Fruit fly (Drosophila melanogaster): ENCODE data around the gene Ada1-2.
A peak's percentile ranks its signal among the peaks of the same experiment; 100 is the strongest.
"Not testable (repeated sequence)": the region's sequence is repeated elsewhere in the genome, so short reads cannot be mapped to it uniquely, and the experiment has no call there.

Gene Ada1-2

dm6 chr2L:11992602-11993001, at the start of gene Ada1-2:
Gene Ada1-2 (plus strand): TSS chr2L:11992902.
- not testable (repeated sequence) for TF ChIP-seq CG17801 (GFP tag; optimal IDR thresholded peaks at IDR 0.05; ENCODE audit: partially characterized antibody)

- no peak for TF ChIP-seq CG17801 (GFP tag; optimal IDR thresholded peaks at IDR 0.05; ENCODE audit: partially characterized antibody)
These were observed 48.9 kb upstream of the Ada1-2 start, which contains the start of gene Crys for dm6 chr2L:11943829-11944228. Gene Crys (plus strand): TSS chr2L:11944129.

dm6 chr2L:11947641-11948040, 45.1 kb upstream of the Ada1-2 start, which contains the start of gene CG16964:
Gene CG16964 (plus strand): TSS chr2L:11947941.
- TF ChIP-seq CG17801 (GFP tag; optimal IDR thresholded peaks at IDR 0.05; ENCODE audit: partially characterized antibody) = no peak

dm6 chr2L:11948479-11948878, 44.2 kb upstream of the Ada1-2 start:
- no peak for TF ChIP-seq CG17801 (GFP tag; optimal IDR thresholded peaks at IDR 0.05; ENCODE audit: partially characterized antibody)

dm6 chr2L:11949917-11950316, 42.8 kb upstream of the Ada1-2 start:
- TF ChIP-seq CG17801 (GFP tag; optimal IDR thresholded peaks at IDR 0.05; ENCODE audit: partially characterized antibody) = no peak

- no peak for TF ChIP-seq CG17801 (GFP tag; optimal IDR thresholded peaks at IDR 0.05; ENCODE audit: partially characterized antibody)
These were observed 36.9 kb upstream of the Ada1-2 start for dm6 chr2L:11955839-11956238.

- TF ChIP-seq CG17801 (GFP tag; optimal IDR thresholded peaks at IDR 0.05; ENCODE audit: partially characterized antibody) = no peak
These were observed 34.0 kb upstream of the Ada1-2 start for dm6 chr2L:11958729-11959128.

dm6 chr2L:11960909-11961308, 31.8 kb upstream of the Ada1-2 start:
- TF ChIP-seq CG17801 (GFP tag; optimal IDR thresholded peaks at IDR 0.05; ENCODE audit: partially characterized antibody) = no peak

- peak; percentile 74 for TF ChIP-seq CG17801 (GFP tag; optimal IDR thresholded peaks at IDR 0.05; ENCODE audit: partially characterized antibody)
These were observed 29.0 kb upstream of the Ada1-2 start for dm6 chr2L:11963422-11964322.

- no peak for TF ChIP-seq CG17801 (GFP tag; optimal IDR thresholded peaks at IDR 0.05; ENCODE audit: partially characterized antibody)
These were observed 26.8 kb upstream of the Ada1-2 start for dm6 chr2L:11965610-11966594.

dm6 chr2L:11968581-11969272, 24.0 kb upstream of the Ada1-2 start:
- no peak for TF ChIP-seq CG17801 (GFP tag; optimal IDR thresholded peaks at IDR 0.05; ENCODE audit: partially characterized antibody)

dm6 chr2L:11969424-11969823, 23.3 kb upstream of the Ada1-2 start:
- TF ChIP-seq CG17801 (GFP tag; optimal IDR thresholded peaks at IDR 0.05; ENCODE audit: partially characterized antibody) = no peak

- no peak for TF ChIP-seq CG17801 (GFP tag; optimal IDR thresholded peaks at IDR 0.05; ENCODE audit: partially characterized antibody)
These were observed 22.4 kb upstream of the Ada1-2 start for dm6 chr2L:11970343-11970742.

dm6 chr2L:11970853-11971397, 21.8 kb upstream of the Ada1-2 start:
- peak; percentile 36 for TF ChIP-seq CG17801 (GFP tag; optimal IDR thresholded peaks at IDR 0.05; ENCODE audit: partially characterized antibody)

Data from ovary, adult (tissue).